Fruit fly (Drosophila melanogaster) whole organism, prepupa: ENCODE results near the gene Aldh.

Experiments
- Blimp-1 ChIP-seq: fragments of 200-800 bp; sonication (Bioruptor generic); optimal IDR thresholded peaks from 3 replicates; lab custom pipeline; 2017; ENCODE audit warnings: missing biosample characterization, missing genetic modification characterization, mild to moderate bottlenecking, moderate library complexity, missing genetic modification reagents
- CG10669 ChIP-seq: fragments of 200-800 bp; sonication (Bioruptor generic); optimal IDR thresholded peaks from 3 replicates; lab custom pipeline; 2018; ENCODE audit warnings: missing biosample characterization, mild to moderate bottlenecking, missing genetic modification characterization, moderate library complexity
- CG11294 ChIP-seq: fragments of 200-800 bp; sonication (Bioruptor generic); IDR thresholded peaks from 2 replicates; pipeline ENCODE4 v1.3.6; 2022; ENCODE audit warnings: missing biosample characterization, missing genetic modification characterization
- CG11762 ChIP-seq: fragments of 200-800 bp; sonication (Bioruptor generic); optimal IDR thresholded peaks from 3 replicates; lab custom pipeline; 2016; ENCODE audit warnings: missing biosample characterization, missing genetic modification characterization; ENCODE audit not compliant: insufficient read depth
- CG15336 ChIP-seq: fragments of 200-800 bp; sonication (Bioruptor generic); IDR thresholded peaks from 2 replicates; pipeline ENCODE4 v1.3.6; 2022; ENCODE audit warnings: missing biosample characterization, missing genetic modification characterization
- CG1621 ChIP-seq: fragments of 200-800 bp; sonication (Bioruptor generic); optimal IDR thresholded peaks from 3 replicates; lab custom pipeline; 2018; ENCODE audit warnings: missing biosample characterization, mild to moderate bottlenecking, missing genetic modification characterization
- CG16779 ChIP-seq: fragments of 200-800 bp; sonication (Bioruptor generic); optimal IDR thresholded peaks from 3 replicates; lab custom pipeline; 2017; ENCODE audit warnings: missing biosample characterization, mild to moderate bottlenecking, missing genetic modification characterization
- CG31627 ChIP-seq: fragments of 200-800 bp; sonication (Bioruptor generic); optimal IDR thresholded peaks from 3 replicates; lab custom pipeline; 2016; ENCODE audit warnings: missing biosample characterization, missing genetic modification characterization
- CG32006 ChIP-seq: fragments of 200-800 bp; sonication (Bioruptor generic); optimal IDR thresholded peaks from 3 replicates; lab custom pipeline; 2017; ENCODE audit warnings: missing biosample characterization, mild to moderate bottlenecking, missing genetic modification characterization
- CG34406 ChIP-seq: fragments of 200-800 bp; sonication (Bioruptor generic); optimal IDR thresholded peaks from 3 replicates; lab custom pipeline; 2016; ENCODE audit warnings: missing biosample characterization, missing genetic modification characterization
- CG4318 ChIP-seq: fragments of 200-800 bp; sonication (Bioruptor generic); optimal IDR thresholded peaks from 3 replicates; lab custom pipeline; 2017; ENCODE audit warnings: missing biosample characterization, mild to moderate bottlenecking, missing genetic modification characterization
- CG6276 ChIP-seq: fragments of 200-800 bp; sonication (Bioruptor generic); optimal IDR thresholded peaks from 2 replicates; lab custom pipeline; 2017; ENCODE audit warnings: missing biosample characterization, mild to moderate bottlenecking, missing genetic modification characterization
- CG6792 ChIP-seq: fragments of 200-800 bp; sonication (Bioruptor generic); optimal IDR thresholded peaks from 3 replicates; lab custom pipeline; 2016; ENCODE audit warnings: missing biosample characterization, missing genetic modification characterization
- CG8119 ChIP-seq: fragments of 200-800 bp; sonication (Bioruptor generic); IDR thresholded peaks from 3 replicates; pipeline ENCODE4 v1.3.6; 2022; ENCODE audit warnings: missing biosample characterization, missing genetic modification characterization
- CG8319 ChIP-seq: fragments of 200-800 bp; sonication (Bioruptor generic); optimal IDR thresholded peaks from 3 replicates; lab custom pipeline; 2016; ENCODE audit warnings: missing biosample characterization, missing genetic modification characterization
- CG8632 ChIP-seq: fragments of 200-800 bp; sonication (Bioruptor generic); optimal IDR thresholded peaks from 3 replicates; lab custom pipeline; 2016; ENCODE audit warnings: missing biosample characterization, missing genetic modification characterization
- CG9139 ChIP-seq: fragments of 200-800 bp; sonication (Bioruptor generic); optimal IDR thresholded peaks from 3 replicates; lab custom pipeline; 2017; ENCODE audit warnings: missing biosample characterization, mild to moderate bottlenecking, missing genetic modification characterization
- Eip75B ChIP-seq: fragments of 200-800 bp; sonication (Bioruptor generic); optimal IDR thresholded peaks from 3 replicates; lab custom pipeline; 2016; ENCODE audit warnings: missing biosample characterization, missing genetic modification characterization
- Eip78C ChIP-seq: fragments of 200-800 bp; sonication (Bioruptor generic); peaks from one replicate; lab custom pipeline; 2016; ENCODE audit warnings: missing biosample characterization, missing genetic modification characterization
- Eip93F ChIP-seq: fragments of 200-800 bp; sonication (Bioruptor generic); optimal IDR thresholded peaks from 2 replicates; lab custom pipeline; 2016; ENCODE audit warnings: missing biosample characterization, mild to moderate bottlenecking, missing genetic modification characterization
- Ets21C ChIP-seq: fragments of 200-800 bp; sonication (Bioruptor generic); optimal IDR thresholded peaks from 3 replicates; lab custom pipeline; 2016; ENCODE audit warnings: missing biosample characterization, missing genetic modification characterization
- Gug ChIP-seq: fragments of 200-800 bp; sonication (Bioruptor generic); IDR thresholded peaks from 2 replicates; pipeline ENCODE4 v1.3.6; 2022; ENCODE audit warnings: missing biosample characterization, missing genetic modification characterization
- Hr39 ChIP-seq: fragments of 200-800 bp; sonication (Bioruptor generic); optimal IDR thresholded peaks from 2 replicates; lab custom pipeline; 2016; ENCODE audit warnings: missing biosample characterization, missing genetic modification characterization
- Hr4 ChIP-seq: fragments of 200-800 bp; sonication (Bioruptor generic); optimal IDR thresholded peaks from 3 replicates; lab custom pipeline; 2016; ENCODE audit warnings: missing biosample characterization, missing genetic modification characterization
- OdsH ChIP-seq: fragments of 200-800 bp; sonication (Bioruptor generic); optimal IDR thresholded peaks from 3 replicates; lab custom pipeline; 2016; ENCODE audit warnings: missing biosample characterization, missing genetic modification characterization
- Smox ChIP-seq: fragments of 200-800 bp; sonication (Bioruptor generic); optimal IDR thresholded peaks from 3 replicates; lab custom pipeline; 2016; ENCODE audit warnings: missing biosample characterization, missing genetic modification characterization
- achi ChIP-seq: fragments of 200-800 bp; sonication (Bioruptor generic); optimal IDR thresholded peaks from 3 replicates; lab custom pipeline; 2016; ENCODE audit warnings: missing biosample characterization, missing genetic modification characterization
- acj6 ChIP-seq: fragments of 200-800 bp; sonication (Bioruptor generic); optimal IDR thresholded peaks from 3 replicates; lab custom pipeline; 2016; ENCODE audit warnings: missing biosample characterization, missing genetic modification characterization
- cyc ChIP-seq: fragments of 200-800 bp; sonication (Bioruptor generic); optimal IDR thresholded peaks from 3 replicates; lab custom pipeline; 2016; ENCODE audit warnings: missing biosample characterization, missing genetic modification characterization
- dac ChIP-seq: fragments of 200-800 bp; sonication (Bioruptor generic); optimal IDR thresholded peaks from 2 replicates; lab custom pipeline; 2017; ENCODE audit warnings: missing biosample characterization, mild to moderate bottlenecking, missing genetic modification characterization
- fd85E ChIP-seq: fragments of 200-800 bp; sonication (Bioruptor generic); optimal IDR thresholded peaks from 3 replicates; lab custom pipeline; 2016; ENCODE audit warnings: missing biosample characterization, missing genetic modification characterization
- lz ChIP-seq: fragments of 200-800 bp; sonication (Bioruptor generic); optimal IDR thresholded peaks from 3 replicates; lab custom pipeline; 2016; ENCODE audit warnings: missing biosample characterization, missing genetic modification characterization
- net ChIP-seq: fragments of 200-800 bp; sonication (Bioruptor generic); optimal IDR thresholded peaks from 3 replicates; lab custom pipeline; 2016; ENCODE audit warnings: missing biosample characterization, missing genetic modification characterization
- pdm3 ChIP-seq: fragments of 200-800 bp; sonication (Bioruptor generic); optimal IDR thresholded peaks from 3 replicates; lab custom pipeline; 2016; ENCODE audit warnings: missing biosample characterization, missing genetic modification characterization
- salr ChIP-seq, 2 experiments: fragments of 200-800 bp; sonication (Bioruptor generic); optimal IDR thresholded peaks; 3 replicates each; lab custom pipeline; 2016 to 2018; ENCODE audit warnings: missing biosample characterization in 2 of 2, missing genetic modification characterization in 2 of 2, mild to moderate bottlenecking in 1 of 2
- spab ChIP-seq: fragments of 200-800 bp; sonication (Bioruptor generic); optimal IDR thresholded peaks from 2 replicates; lab custom pipeline; 2017; ENCODE audit warnings: missing biosample characterization, mild to moderate bottlenecking, missing genetic modification characterization, missing genetic modification reagents
- ss ChIP-seq, 2 experiments: fragments of 200-800 bp; sonication (Bioruptor generic); optimal IDR thresholded peaks; 2 replicates in 1 of 2; 3 replicates in 1 of 2; lab custom pipeline; 2017 to 2018; ENCODE audit warnings: mild to moderate bottlenecking in 2 of 2, missing biosample characterization in 2 of 2, missing genetic modification characterization in 2 of 2, moderate library complexity in 1 of 2
- svp ChIP-seq: fragments of 200-800 bp; sonication (Bioruptor generic); peaks from one replicate; lab custom pipeline; 2016; ENCODE audit warnings: missing biosample characterization, missing genetic modification characterization
- vri ChIP-seq: fragments of 200-800 bp; sonication (Bioruptor generic); optimal IDR thresholded peaks from 3 replicates; lab custom pipeline; 2016; ENCODE audit warnings: missing biosample characterization, mild to moderate bottlenecking, missing genetic modification characterization

Gene Aldh

dm6 chr2L:9350170-9350569 is 37.0 kb upstream of the Aldh start, which contains the start of gene CG13110:
Gene CG13110 (plus strand): TSS chr2L:9350470.
- TF ChIP-seq cyc (GFP tag; lab: Kevin White, UChicago) (no peak), Hr4 (no peak), svp (peak; percentile 20), pdm3 (GFP tag; lab: Kevin White, UChicago) (no peak)

DNA sequence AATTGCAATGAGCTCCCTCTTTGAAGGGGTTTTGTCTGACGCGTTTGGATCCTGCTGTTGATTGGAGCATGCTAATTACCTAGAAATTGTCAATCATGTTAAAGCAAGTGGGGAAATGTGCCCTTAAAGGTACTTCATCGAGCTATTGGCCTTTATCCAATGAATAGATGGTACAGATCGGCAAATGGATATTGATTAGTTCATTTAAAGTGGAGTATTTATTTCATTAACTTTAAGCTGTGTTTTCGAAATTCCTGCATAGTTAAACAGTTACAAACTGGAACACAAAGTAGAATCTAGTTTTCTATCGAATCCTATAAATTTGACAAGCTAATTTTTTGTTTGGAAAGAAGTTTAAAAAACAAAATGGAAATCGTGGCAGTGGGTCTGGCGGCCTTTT is 19.8 kb upstream of the Aldh start, which contains the start of gene CG34181:
Gene CG34181 (plus strand): TSS at position 301 of the 400 bp plus-strand sequence.
- TF ChIP-seq Blimp-1 (GFP tag; lab: Kevin White, UChicago) = no peak
- TF ChIP-seq CG15336 (GFP tag; lab: Robert Waterston, UW) = no peak
- TF ChIP-seq salr (GFP tag; optimal IDR thresholded peaks at IDR 0.05; lab: Kevin White, UChicago) = no peak

- TF ChIP-seq CG8119 = no peak
- TF ChIP-seq Eip93F (GFP tag; lab: Kevin White, UChicago) = no peak
These were observed 17.5 kb upstream of the Aldh start for dm6 chr2L:9369724-9370123.

DNA sequence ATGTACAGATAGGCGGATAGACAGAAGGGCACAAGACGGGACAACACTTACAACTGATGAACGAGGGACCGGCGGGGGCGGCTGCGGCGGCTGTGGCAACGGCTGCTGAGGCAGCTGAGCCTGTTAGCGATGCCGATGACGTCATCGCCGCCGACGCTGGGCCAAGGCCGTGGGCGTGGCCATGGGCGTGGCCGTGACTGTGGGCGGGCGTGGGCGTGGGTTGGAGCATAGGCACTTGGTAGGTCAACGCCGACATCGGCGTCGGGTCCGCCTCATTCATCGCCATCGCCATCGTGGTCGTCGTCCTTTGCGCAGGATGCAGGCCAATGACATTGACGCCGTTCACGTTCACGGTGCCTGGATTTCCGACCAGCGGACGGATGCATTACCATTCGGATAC is 9.4 kb upstream of the Aldh start:
- TF ChIP-seq CG34406 (no peak), OdsH (GFP tag; lab: Kevin White, UChicago) (no peak), lz (GFP tag; lab: Kevin White, UChicago) (no peak), CG32006 (GFP tag; lab: Kevin White, UChicago) (no peak), Gug (GFP tag; lab: Robert Waterston, UW) (no peak), net (no peak), dac (GFP tag; lab: Kevin White, UChicago) (no peak)

DNA sequence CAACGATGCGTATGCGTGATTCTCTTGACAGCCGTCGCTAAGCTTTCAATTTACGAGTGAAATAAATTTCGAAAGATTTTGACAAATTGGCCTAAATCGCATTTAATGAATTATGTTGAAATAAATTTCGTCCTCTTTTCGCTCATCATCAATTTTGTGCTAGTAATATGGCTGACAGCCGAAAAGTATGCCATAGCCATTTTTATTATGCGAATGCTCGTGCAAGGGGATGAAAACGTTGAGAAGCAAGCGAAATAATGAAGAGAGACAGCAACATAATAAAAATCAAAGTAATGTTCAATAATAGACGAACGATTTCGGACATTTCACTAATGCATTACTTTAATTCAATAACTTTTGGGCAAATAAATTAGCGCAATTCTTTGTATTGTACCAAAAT is 919 bp upstream of the Aldh start:
- TF ChIP-seq CG1621 (tag; lab: Kevin White, UChicago) = no peak
- peak; percentile 50 for TF ChIP-seq Eip78C (GFP tag; lab: Kevin White, UChicago)
- TF ChIP-seq CG8119 = no peak
- TF ChIP-seq acj6 (GFP tag; lab: Kevin White, UChicago) = no peak
- TF ChIP-seq Eip93F (GFP tag; lab: Kevin White, UChicago) = no peak

DNA sequence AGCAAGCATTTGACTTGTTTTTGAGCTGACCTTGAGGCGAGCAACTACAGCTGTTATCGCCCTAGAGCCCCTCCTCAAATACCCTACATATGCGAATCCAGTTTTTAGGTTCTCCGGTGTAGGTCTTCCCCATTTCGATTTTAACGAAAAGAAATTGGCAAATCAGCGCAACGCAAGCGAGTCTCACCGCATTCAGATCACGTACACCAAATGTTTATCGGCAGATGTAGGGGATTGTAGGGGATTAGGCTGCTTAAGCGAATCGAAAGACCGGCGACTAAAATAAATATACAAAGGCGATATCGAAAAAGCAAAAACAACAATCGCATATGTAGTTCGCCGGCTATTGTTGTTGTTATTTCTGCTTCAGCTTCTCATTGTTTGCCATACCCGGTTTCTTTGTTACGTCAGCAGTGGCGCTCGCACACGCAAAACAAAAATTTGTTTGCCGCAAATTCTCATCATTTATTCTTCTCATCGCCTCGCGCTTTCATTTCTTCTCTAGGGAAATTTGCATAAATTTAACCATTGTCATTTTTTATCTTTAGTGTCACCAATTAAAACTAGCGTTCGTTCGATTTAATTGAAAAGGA is 920 bp downstream of the Aldh start:
- TF ChIP-seq Gug (GFP tag; lab: Robert Waterston, UW) = peak; percentile 88
- TF ChIP-seq CG32006 (GFP tag; lab: Kevin White, UChicago) = peak; percentile 86
- peak; percentile 81 for TF ChIP-seq CG9139 (GFP tag; lab: Kevin White, UChicago)
- peak; percentile 75 for TF ChIP-seq CG11294 (GFP tag; lab: Robert Waterston, UW)
- peak; percentile 86 for TF ChIP-seq fd85E (GFP tag; lab: Kevin White, UChicago)
- peak; percentile 93 for TF ChIP-seq net
- peak; percentile 95 for TF ChIP-seq lz (GFP tag; lab: Kevin White, UChicago)
- TF ChIP-seq Eip75B (GFP tag; lab: Kevin White, UChicago) = peak; percentile 97
- peak; percentile 80 for TF ChIP-seq CG11762 (GFP tag; lab: Kevin White, UChicago)
- TF ChIP-seq Smox (GFP tag; lab: Kevin White, UChicago) = peak; percentile 90
- TF ChIP-seq CG8319 (GFP tag; lab: Kevin White, UChicago) = peak; percentile 78
- TF ChIP-seq Hr39 = peak; percentile 96
- TF ChIP-seq spab = peak; percentile 91
- TF ChIP-seq cyc (GFP tag; lab: Kevin White, UChicago) = peak; percentile 95
- peak; percentile 86 to 92 for TF ChIP-seq ss (GFP tag; optimal IDR thresholded peaks at IDR 0.05; lab: Kevin White, UChicago)
- TF ChIP-seq vri (GFP tag; lab: Kevin White, UChicago) = peak; percentile 98
- peak; percentile 91 for TF ChIP-seq achi (GFP tag; lab: Kevin White, UChicago)
- peak; percentile 97 for TF ChIP-seq svp
- peak; percentile 87 for TF ChIP-seq Hr4
- TF ChIP-seq OdsH (GFP tag; lab: Kevin White, UChicago) = peak; percentile 94
- peak; percentile 87 for TF ChIP-seq CG8632
- peak; percentile 95 for TF ChIP-seq pdm3 (GFP tag; lab: Kevin White, UChicago)
- TF ChIP-seq CG4318 (GFP tag; lab: Kevin White, UChicago) = peak; percentile 65
- peak; percentile 94 for TF ChIP-seq CG31627 (GFP tag; lab: Kevin White, UChicago)
- TF ChIP-seq Eip93F (GFP tag; lab: Kevin White, UChicago) = peak; percentile 49
- TF ChIP-seq CG34406 = peak; percentile 88
- TF ChIP-seq Ets21C (GFP tag; lab: Kevin White, UChicago) = peak; percentile 88
- peak; percentile 95 for TF ChIP-seq CG10669 (GFP tag; lab: Kevin White, UChicago)
- peak; percentile 67 for TF ChIP-seq CG6276
- peak; percentile 92 for TF ChIP-seq CG6792 (GFP tag; lab: Kevin White, UChicago)
- TF ChIP-seq CG16779 (tag; lab: Kevin White, UChicago) = peak; percentile 91
